Worm (Caenorhabditis elegans): ENCODE data around the gene D1054.8.

ce11 chrV:10793498-10793897 lies 9.4 kb downstream of the D1054.8 start, which contains the start of gene ule-3:
- TF ChIP-seq ceh-43 (GFP tag; optimal IDR thresholded peaks at IDR 0.05) (no peak), lsy-2 (tag; optimal IDR thresholded peaks at IDR 0.05) (no peak), snpc-4 (tag; optimal IDR thresholded peaks at IDR 0.05) (no peak), unc-120 (tag; optimal IDR thresholded peaks at IDR 0.05; ENCODE audit: poor library complexity, severe bottlenecking) (no peak), ztf-11 (tag; optimal IDR thresholded peaks at IDR 0.05) (no peak), unc-39 (tag; optimal IDR thresholded peaks at IDR 0.05) (no peak), lin-13 (tag; optimal IDR thresholded peaks at IDR 0.05) (no peak), cnd-1 (tag; optimal IDR thresholded peaks at IDR 0.05) (no peak), mab-5 (tag; optimal IDR thresholded peaks at IDR 0.05) (no peak), bed-3 (GFP tag; optimal IDR thresholded peaks at IDR 0.05) (no peak), nhr-2 (tag; optimal IDR thresholded peaks at IDR 0.05) (no peak)

All from whole organism, mixed stage, embryonic.